1 fruit fly cellular context compared by ENCODE assay signal in the genomic region with DNA sequence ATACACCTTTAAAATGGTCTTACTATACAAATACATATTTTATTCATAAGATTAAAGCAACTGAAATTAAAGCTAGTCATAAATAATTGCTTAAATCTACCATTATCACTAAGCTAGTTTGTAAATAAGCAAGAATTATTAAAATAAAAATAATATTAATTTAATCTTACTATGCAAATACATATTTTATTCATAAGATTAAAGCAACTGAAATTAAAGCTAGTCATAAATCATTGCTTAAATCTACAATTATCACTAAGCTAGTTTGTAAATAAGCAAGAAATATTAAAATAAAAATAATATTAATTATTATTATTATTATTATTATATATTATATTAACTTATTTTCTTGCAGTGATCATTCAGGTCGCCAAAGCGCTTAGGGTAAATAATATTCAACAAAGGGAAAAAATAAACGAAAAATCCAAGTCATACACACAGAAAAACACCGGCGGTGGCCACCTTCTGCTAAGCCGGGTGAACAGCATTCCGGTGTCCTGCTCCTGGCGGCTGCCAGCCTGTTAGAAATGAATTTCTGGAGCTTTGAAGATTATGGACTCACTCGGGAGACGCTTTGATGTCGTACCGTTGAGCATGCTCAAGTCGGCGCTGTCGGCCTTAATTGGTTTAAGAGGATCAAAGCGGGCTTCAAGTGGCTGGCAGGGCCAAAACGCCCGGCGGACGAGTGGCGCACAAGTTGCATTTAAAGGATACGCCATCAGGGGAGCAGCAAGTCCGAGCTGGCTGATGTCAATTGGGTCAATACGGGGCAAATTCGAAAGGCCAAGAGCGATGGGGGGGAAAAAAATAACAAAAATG.
TF ChIP-seq lines count a peak whose summit lies in the region.

No protein-coding gene starts in this region.

TF ChIP-seq in whole organism, embryonic, 481 proteins besides CTCF, POLR2A, EP300 and RAD21 (continued from another document and continues in another):
- no peak for TF ChIP-seq CG10543 (GFP tag; optimal IDR thresholded peaks at IDR 0.05; lab: Kevin White, UChicago)
- TF ChIP-seq CG3407 (GFP tag; optimal IDR thresholded peaks at IDR 0.05; lab: Kevin White, UChicago), result no peak
- TF ChIP-seq pnt (GFP tag; optimal IDR thresholded peaks at IDR 0.05; lab: Kevin White, UChicago), result no peak
- no peak for TF ChIP-seq CG17912 (GFP tag; optimal IDR thresholded peaks at IDR 0.05; lab: Kevin White, UChicago)
- peak; percentile 27 for TF ChIP-seq Xbp1 (GFP tag; optimal IDR thresholded peaks at IDR 0.05; lab: Kevin White, UChicago)
- peak; percentile 15 for TF ChIP-seq CG18619 (GFP tag; optimal IDR thresholded peaks at IDR 0.05; lab: Kevin White, UChicago)
- no peak for TF ChIP-seq ERR (GFP tag; optimal IDR thresholded peaks at IDR 0.05; lab: Kevin White, UChicago)
- no peak for TF ChIP-seq jigr1 (GFP tag; IDR thresholded peaks at IDR 0.05; lab: Robert Waterston, UW)
- TF ChIP-seq tin (GFP tag; optimal IDR thresholded peaks at IDR 0.05; lab: Kevin White, UChicago), result peak; percentile 4
- no peak for TF ChIP-seq Xrp1 (GFP tag; IDR thresholded peaks at IDR 0.05; lab: Robert Waterston, UW)
- no peak for TF ChIP-seq ase (GFP tag; IDR thresholded peaks at IDR 0.05; lab: Robert Waterston, UW)
- no peak for TF ChIP-seq Hand (GFP tag; optimal IDR thresholded peaks at IDR 0.05; lab: Kevin White, UChicago)
- TF ChIP-seq CG2889 (GFP tag; IDR thresholded peaks at IDR 0.05; lab: Robert Waterston, UW), result no peak
- TF ChIP-seq CG2120 (GFP tag; optimal IDR thresholded peaks at IDR 0.05; lab: Kevin White, UChicago), result peak; percentile 31
- peak in 1 of 2 experiments; percentile 19 for TF ChIP-seq Eip74EF (GFP tag; optimal IDR thresholded peaks at IDR 0.05; lab: Kevin White, UChicago)
- TF ChIP-seq lab (GFP tag; optimal IDR thresholded peaks at IDR 0.05; lab: Kevin White, UChicago), result peak; percentile 53
- TF ChIP-seq otp (GFP tag; IDR thresholded peaks at IDR 0.05; lab: Robert Waterston, UW), result no peak
- no peak for TF ChIP-seq CG10959 (GFP tag; IDR thresholded peaks at IDR 0.05; lab: Robert Waterston, UW)
- TF ChIP-seq pfk (GFP tag; optimal IDR thresholded peaks at IDR 0.05; lab: Kevin White, UChicago), result no peak
- peak; percentile 40 for TF ChIP-seq Med (GFP tag; lab: Kevin White, UChicago)
- no peak for TF ChIP-seq al (GFP tag; IDR thresholded peaks at IDR 0.05; lab: Robert Waterston, UW)
- peak; percentile 72 for TF ChIP-seq CG2712 (tag; optimal IDR thresholded peaks at IDR 0.05; lab: Kevin White, UChicago)
- TF ChIP-seq bowl (GFP tag; IDR thresholded peaks at IDR 0.05; lab: Robert Waterston, UW), result no peak
- no peak for TF ChIP-seq CG43689 (GFP tag; IDR thresholded peaks at IDR 0.05; lab: Robert Waterston, UW)
- TF ChIP-seq CG30020 (tag; optimal IDR thresholded peaks at IDR 0.05; lab: Kevin White, UChicago), result no peak
- no peak for TF ChIP-seq CG10321 (GFP tag; IDR thresholded peaks at IDR 0.05; lab: Robert Waterston, UW)
- no peak for TF ChIP-seq cato (GFP tag; optimal IDR thresholded peaks at IDR 0.05; lab: Kevin White, UChicago; ENCODE audit: borderline replicate concordance)
- no peak for TF ChIP-seq disco-r (GFP tag; optimal IDR thresholded peaks at IDR 0.05; lab: Kevin White, UChicago)
- TF ChIP-seq lola (GFP tag; optimal IDR thresholded peaks at IDR 0.05; lab: Kevin White, UChicago), result peak in 1 of 3 experiments; percentile 11
- no peak for TF ChIP-seq chn (GFP tag; optimal IDR thresholded peaks at IDR 0.05; lab: Kevin White, UChicago)
- TF ChIP-seq sens-2 (GFP tag; IDR thresholded peaks at IDR 0.05; lab: Robert Waterston, UW), result no peak
- TF ChIP-seq ato (GFP tag; IDR thresholded peaks at IDR 0.05; lab: Robert Waterston, UW; ENCODE audit: partially characterized antibody), result no peak
- no peak for TF ChIP-seq CG34376 (GFP tag; optimal IDR thresholded peaks at IDR 0.05; lab: Kevin White, UChicago)
- peak; percentile 21 for TF ChIP-seq CG18476 (GFP tag; optimal IDR thresholded peaks at IDR 0.05; lab: Kevin White, UChicago)
- no peak for TF ChIP-seq trem (tag; optimal IDR thresholded peaks at IDR 0.05; lab: Kevin White, UChicago)
- TF ChIP-seq Trl (optimal IDR thresholded peaks at IDR 0.05; lab: Kevin White, UChicago), result no peak
- TF ChIP-seq Trl (GFP tag; optimal IDR thresholded peaks at IDR 0.05; lab: Kevin White, UChicago), result no peak
- TF ChIP-seq CG13287 (GFP tag; IDR thresholded peaks at IDR 0.05; lab: Robert Waterston, UW; ENCODE audit: partially characterized antibody), result no peak; the same call in 1 of the 2 replicates
- TF ChIP-seq CG1792 (GFP tag; optimal IDR thresholded peaks at IDR 0.05; lab: Kevin White, UChicago), result no peak
- TF ChIP-seq CG17385 (GFP tag; optimal IDR thresholded peaks at IDR 0.05; lab: Kevin White, UChicago), result peak; percentile 32
- TF ChIP-seq MBD-R2 (GFP tag; IDR thresholded peaks at IDR 0.05; lab: Robert Waterston, UW), result no peak
- TF ChIP-seq CG4404 (GFP tag; IDR thresholded peaks at IDR 0.05; lab: Robert Waterston, UW), result no peak
- TF ChIP-seq sens (GFP tag; lab: Kevin White, UChicago), result peak; percentile 59
- no peak for TF ChIP-seq CG15696 (tag; optimal IDR thresholded peaks at IDR 0.05; lab: Kevin White, UChicago)
- no peak for TF ChIP-seq chm (GFP tag; IDR thresholded peaks at IDR 0.05; lab: Robert Waterston, UW)
- no peak for TF ChIP-seq CG1024 (GFP tag; IDR thresholded peaks at IDR 0.05; lab: Robert Waterston, UW)
- TF ChIP-seq cwo (GFP tag; optimal IDR thresholded peaks at IDR 0.05; lab: Kevin White, UChicago), result peak; percentile 42
- TF ChIP-seq bbx (GFP tag; IDR thresholded peaks at IDR 0.05; lab: Robert Waterston, UW; ENCODE audit: partially characterized antibody), result no peak
- TF ChIP-seq peb (GFP tag; IDR thresholded peaks at IDR 0.05; lab: Robert Waterston, UW), result no peak
- TF ChIP-seq CG14860 (GFP tag; IDR thresholded peaks at IDR 0.05; lab: Robert Waterston, UW; ENCODE audit: partially characterized antibody), result no peak
- no peak for TF ChIP-seq Ets65A (GFP tag; lab: Kevin White, UChicago)
- TF ChIP-seq CG16779 (GFP tag; IDR thresholded peaks at IDR 0.05; lab: Robert Waterston, UW), result no peak
- no peak; the same call in 1 of the 2 replicates for TF ChIP-seq sob (GFP tag; IDR thresholded peaks at IDR 0.05; lab: Robert Waterston, UW)
- TF ChIP-seq Ada2b (GFP tag; IDR thresholded peaks at IDR 0.05; lab: Robert Waterston, UW), result 0 out of 2 replicates have a peak, but pooled peaks have one; percentile 3
- TF ChIP-seq Hr3 (GFP tag; optimal IDR thresholded peaks at IDR 0.05; lab: Kevin White, UChicago), result peak; percentile 26
- TF ChIP-seq ro (GFP tag; IDR thresholded peaks at IDR 0.05; lab: Robert Waterston, UW), result no peak
- TF ChIP-seq tna (GFP tag; IDR thresholded peaks at IDR 0.05; lab: Robert Waterston, UW; ENCODE audit: partially characterized antibody), result no peak
- TF ChIP-seq CG2129 (GFP tag; IDR thresholded peaks at IDR 0.05; lab: Robert Waterston, UW; ENCODE audit: partially characterized antibody), result no peak
- TF ChIP-seq CG10431 (GFP tag; optimal IDR thresholded peaks at IDR 0.05; lab: Kevin White, UChicago), result no peak
- TF ChIP-seq oc (tag; optimal IDR thresholded peaks at IDR 0.05; lab: Kevin White, UChicago), result no peak
- no peak for TF ChIP-seq danr (GFP tag; IDR thresholded peaks at IDR 0.05; lab: Robert Waterston, UW)
- TF ChIP-seq Lpt (GFP tag; optimal IDR thresholded peaks at IDR 0.05; lab: Kevin White, UChicago), result no peak
- TF ChIP-seq CG11093 (GFP tag; IDR thresholded peaks at IDR 0.05; lab: Robert Waterston, UW), result no peak
- TF ChIP-seq CG11085 (GFP tag; IDR thresholded peaks at IDR 0.05; lab: Robert Waterston, UW), result no peak
- no peak for TF ChIP-seq Gug (GFP tag; IDR thresholded peaks at IDR 0.05; lab: Robert Waterston, UW)
- no peak for TF ChIP-seq zen2 (GFP tag; IDR thresholded peaks at IDR 0.05; lab: Robert Waterston, UW; ENCODE audit: partially characterized antibody)
- peak; percentile 60 for TF ChIP-seq ewg (GFP tag; optimal IDR thresholded peaks at IDR 0.05; lab: Kevin White, UChicago)
- TF ChIP-seq row (GFP tag; IDR thresholded peaks at IDR 0.05; lab: Robert Waterston, UW), result peak; percentile 58; the same call in 1 of the 3 replicates
- TF ChIP-seq CG17359 (tag; optimal IDR thresholded peaks at IDR 0.05; lab: Kevin White, UChicago), result peak; percentile 46
- no peak for TF ChIP-seq Jarid2 (GFP tag; optimal IDR thresholded peaks at IDR 0.05; lab: Kevin White, UChicago)
- no peak for TF ChIP-seq Awh (GFP tag; IDR thresholded peaks at IDR 0.05; lab: Robert Waterston, UW)
- TF ChIP-seq slbo (GFP tag; IDR thresholded peaks at IDR 0.05; lab: Robert Waterston, UW), result 0 out of 2 replicates have a peak, but pooled peaks have one; percentile 9
- no peak for TF ChIP-seq prd (optimal IDR thresholded peaks at IDR 0.05; lab: Kevin White, UChicago)
- no peak for TF ChIP-seq prd (GFP tag; IDR thresholded peaks at IDR 0.05; lab: Robert Waterston, UW)
- no peak for TF ChIP-seq zfh2 (GFP tag; optimal IDR thresholded peaks at IDR 0.05; lab: Kevin White, UChicago)
- TF ChIP-seq Hr39 (optimal IDR thresholded peaks at IDR 0.05; lab: Kevin White, UChicago), result no peak
- TF ChIP-seq Lim3 (GFP tag; IDR thresholded peaks at IDR 0.05; lab: Robert Waterston, UW), result no peak
- TF ChIP-seq fd96Cb (tag; optimal IDR thresholded peaks at IDR 0.05; lab: Kevin White, UChicago), result peak; percentile 29
- TF ChIP-seq da (GFP tag; optimal IDR thresholded peaks at IDR 0.05; lab: Kevin White, UChicago), result no peak
- no peak for TF ChIP-seq tll (GFP tag; optimal IDR thresholded peaks at IDR 0.05; lab: Kevin White, UChicago)
- TF ChIP-seq CG12155 (GFP tag; optimal IDR thresholded peaks at IDR 0.05; lab: Kevin White, UChicago), result no peak
- no peak for TF ChIP-seq Spps (tag; optimal IDR thresholded peaks at IDR 0.05; lab: Kevin White, UChicago)
- TF ChIP-seq cad (GFP tag; optimal IDR thresholded peaks at IDR 0.05; lab: Kevin White, UChicago), result no peak
- no peak for TF ChIP-seq abd-A (tag; optimal IDR thresholded peaks at IDR 0.05; lab: Kevin White, UChicago)
- TF ChIP-seq CG16863 (GFP tag; optimal IDR thresholded peaks at IDR 0.05; lab: Kevin White, UChicago), result no peak
- no peak for TF ChIP-seq knrl (GFP tag; IDR thresholded peaks at IDR 0.05; lab: Robert Waterston, UW; ENCODE audit: partially characterized antibody)
- no peak for TF ChIP-seq MTF-1 (GFP tag; optimal IDR thresholded peaks at IDR 0.05; lab: Kevin White, UChicago; ENCODE audit: borderline replicate concordance)
- no peak for TF ChIP-seq CG5245 (GFP tag; optimal IDR thresholded peaks at IDR 0.05; lab: Kevin White, UChicago)
- no peak for TF ChIP-seq Dp (GFP tag; optimal IDR thresholded peaks at IDR 0.05; lab: Kevin White, UChicago)
- TF ChIP-seq Dip2 (GFP tag; IDR thresholded peaks at IDR 0.05; lab: Robert Waterston, UW), result no peak
- TF ChIP-seq CG30403 (GFP tag; optimal IDR thresholded peaks at IDR 0.05; lab: Kevin White, UChicago), result peak; percentile 53
- TF ChIP-seq Hmx (GFP tag; optimal IDR thresholded peaks at IDR 0.05; lab: Kevin White, UChicago), result no peak
- TF ChIP-seq D19A (tag; optimal IDR thresholded peaks at IDR 0.05; lab: Kevin White, UChicago), result peak; percentile 79
- no peak for TF ChIP-seq CG4282 (GFP tag; optimal IDR thresholded peaks at IDR 0.05; lab: Kevin White, UChicago)
- TF ChIP-seq insv (GFP tag; optimal IDR thresholded peaks at IDR 0.05; lab: Kevin White, UChicago), result no peak
- no peak for TF ChIP-seq Mad (GFP tag; optimal IDR thresholded peaks at IDR 0.05; lab: Kevin White, UChicago)
- no peak for TF ChIP-seq unpg (GFP tag; optimal IDR thresholded peaks at IDR 0.05; lab: Kevin White, UChicago)
- TF ChIP-seq CHES-1-like (GFP tag; optimal IDR thresholded peaks at IDR 0.05; lab: Kevin White, UChicago), result no peak
- TF ChIP-seq CG11247 (GFP tag; IDR thresholded peaks at IDR 0.05; lab: Robert Waterston, UW), result no peak
- TF ChIP-seq onecut (GFP tag; IDR thresholded peaks at IDR 0.05; lab: Robert Waterston, UW), result peak; percentile 28
- 0 out of 2 replicates have a peak, but pooled peaks have one; percentile 29 for TF ChIP-seq Atf6 (GFP tag; IDR thresholded peaks at IDR 0.05; lab: Robert Waterston, UW)
- TF ChIP-seq Ets97D (GFP tag; optimal IDR thresholded peaks at IDR 0.05; lab: Kevin White, UChicago), result no peak
- no peak for TF ChIP-seq Dfd (GFP tag; optimal IDR thresholded peaks at IDR 0.05; lab: Kevin White, UChicago)
- TF ChIP-seq usp (GFP tag; optimal IDR thresholded peaks at IDR 0.05; lab: Kevin White, UChicago), result no peak
- no peak for TF ChIP-seq CG12744 (GFP tag; optimal IDR thresholded peaks at IDR 0.05; lab: Kevin White, UChicago)
- TF ChIP-seq gro (GFP tag; optimal IDR thresholded peaks at IDR 0.05; lab: Kevin White, UChicago), result no peak
- no peak for TF ChIP-seq fd64A (GFP tag; optimal IDR thresholded peaks at IDR 0.05; lab: Kevin White, UChicago)
- TF ChIP-seq Drgx (GFP tag; IDR thresholded peaks at IDR 0.05; lab: Robert Waterston, UW), result no peak
- TF ChIP-seq CG6765 (GFP tag; optimal IDR thresholded peaks at IDR 0.05; lab: Kevin White, UChicago), result no peak
- TF ChIP-seq CG7963 (GFP tag; IDR thresholded peaks at IDR 0.05; lab: Robert Waterston, UW; ENCODE audit: partially characterized antibody), result no peak
- no peak for TF ChIP-seq yki (optimal IDR thresholded peaks at IDR 0.05; lab: Kevin White, UChicago)
- no peak for TF ChIP-seq lov (optimal IDR thresholded peaks at IDR 0.05; lab: Kevin White, UChicago)
- no peak for TF ChIP-seq lov (GFP tag; IDR thresholded peaks at IDR 0.05; lab: Robert Waterston, UW)
- TF ChIP-seq CG4328 (GFP tag; optimal IDR thresholded peaks at IDR 0.05; lab: Kevin White, UChicago), result no peak
- TF ChIP-seq tgo (GFP tag; IDR thresholded peaks at IDR 0.05; lab: Robert Waterston, UW), result no peak
- TF ChIP-seq tap (tag; optimal IDR thresholded peaks at IDR 0.05; lab: Kevin White, UChicago), result no peak
- TF ChIP-seq sqz (GFP tag; optimal IDR thresholded peaks at IDR 0.05; lab: Kevin White, UChicago), result no peak
- no peak for TF ChIP-seq twi (tag; optimal IDR thresholded peaks at IDR 0.05; lab: Kevin White, UChicago)
- TF ChIP-seq MESR4 (GFP tag; optimal IDR thresholded peaks at IDR 0.05; lab: Kevin White, UChicago), result no peak
- TF ChIP-seq CG34422 (GFP tag; IDR thresholded peaks at IDR 0.05; lab: Robert Waterston, UW), result peak; percentile 19; the same call in 1 of the 3 replicates
- TF ChIP-seq Abd-B (GFP tag; optimal IDR thresholded peaks at IDR 0.05; lab: Kevin White, UChicago), result no peak
- no peak for TF ChIP-seq CG30431 (GFP tag; optimal IDR thresholded peaks at IDR 0.05; lab: Kevin White, UChicago)
- no peak for TF ChIP-seq lilli (GFP tag; optimal IDR thresholded peaks at IDR 0.05; lab: Kevin White, UChicago)
- TF ChIP-seq CG2202 (tag; optimal IDR thresholded peaks at IDR 0.05; lab: Kevin White, UChicago), result no peak
- TF ChIP-seq CG6272 (GFP tag; IDR thresholded peaks at IDR 0.05; lab: Robert Waterston, UW), result no peak
- TF ChIP-seq CG17328 (GFP tag; IDR thresholded peaks at IDR 0.05; lab: Robert Waterston, UW), result no peak
- peak; percentile 20 for TF ChIP-seq Nf-YC (tag; optimal IDR thresholded peaks at IDR 0.05; lab: Kevin White, UChicago)
